Worm (Caenorhabditis elegans) whole organism, L2 larva: ENCODE results near the gene F56H11.2.

Experiments
- lin-39 ChIP-seq: fragments of 150-350 bp; optimal IDR thresholded peaks from 2 replicates; lab custom pipeline; 2014; ENCODE audit warnings: missing biosample characterization, missing genetic modification reagents, missing genetic modification characterization
- snpc-4 ChIP-seq: fragments of 150-350 bp; optimal IDR thresholded peaks from 2 replicates; lab custom pipeline; 2014; ENCODE audit warnings: missing biosample characterization, missing genetic modification characterization

- TF ChIP-seq lin-39 (no peak), snpc-4 (tag; lab: Kevin White, UChicago) (no peak)
Measured at ce11 chrIV:9520629-9521028, 12.3 kb downstream of the F56H11.2 start.
